Worm (Caenorhabditis elegans) whole organism, L1 larva: Measurements from ENCODE around the gene utp-20.
A peak's percentile ranks its signal among the peaks of the same experiment; 100 is the strongest.

Experiments
- C04F5.9 ChIP-seq: sonication (generic microtip); optimal IDR thresholded peaks from 2 replicates; lab custom pipeline; 2016; ENCODE audit warnings: missing genetic modification characterization, missing compliant biosample characterization
- Y116A8C.19 ChIP-seq: sonication (generic microtip); optimal IDR thresholded peaks from 2 replicates; lab custom pipeline; 2016; ENCODE audit warnings: missing compliant biosample characterization, missing genetic modification characterization, borderline replicate concordance
- aha-1 ChIP-seq: fragments of 150-350 bp; optimal IDR thresholded peaks from 2 replicates; lab custom pipeline; 2014; ENCODE audit warnings: missing biosample characterization, missing genetic modification characterization
- ceh-63 ChIP-seq: fragments of 200-800 bp; sonication (Bioruptor generic); optimal IDR thresholded peaks from 2 replicates; lab custom pipeline; 2018; ENCODE audit warnings: mild to moderate bottlenecking, missing genetic modification characterization, missing compliant biosample characterization
- ceh-88 ChIP-seq: fragments of 200-800 bp; sonication (Bioruptor generic); IDR thresholded peaks from 2 replicates; pipeline ENCODE4 v1.3.6; 2022; ENCODE audit warnings: missing genetic modification characterization, missing compliant biosample characterization
- ceh-90 ChIP-seq: sonication (generic microtip); optimal IDR thresholded peaks from 2 replicates; lab custom pipeline; 2016; ENCODE audit warnings: missing genetic modification characterization, missing compliant biosample characterization
- dpl-1 ChIP-seq, 3 experiments: fragments of 150-350 bp in 2 of 3; sonication (generic microtip) in 1 of 3; optimal IDR thresholded peaks; 2 replicates each; lab custom pipeline; 2014 to 2017; ENCODE audit warnings: missing biosample characterization in 3 of 3, missing genetic modification characterization in 3 of 3, missing genetic modification reagents in 3 of 3
- efl-1 ChIP-seq, 4 experiments: fragments of 150-350 bp; optimal IDR thresholded peaks in 3 of 4; peaks in 1 of 4; 1 replicate in 1 of 4; 2 replicates in 3 of 4; lab custom pipeline; 2014; ENCODE audit warnings: missing biosample characterization in 2 of 4, missing genetic modification characterization in 2 of 4, missing genetic modification reagents in 2 of 4
- egl-13 ChIP-seq: sonication (generic microtip); optimal IDR thresholded peaks from 2 replicates; lab custom pipeline; 2016; ENCODE audit warnings: missing genotype, missing genetic modification reagents, missing genetic modification characterization, missing compliant biosample characterization
- egl-27 ChIP-seq, 2 experiments: fragments of 150-350 bp in 1 of 2; sonication (generic microtip); optimal IDR thresholded peaks; 3 replicates each; lab custom pipeline; 2017 to 2018; ENCODE audit warnings: missing biosample characterization in 2 of 2, missing genetic modification characterization in 2 of 2, missing genetic modification reagents in 2 of 2
- elt-2 ChIP-seq: sonication (generic microtip); optimal IDR thresholded peaks from 2 replicates; lab custom pipeline; 2016; ENCODE audit warnings: missing genetic modification characterization, mild to moderate bottlenecking, inconsistent platforms, missing compliant biosample characterization, missing genetic modification reagents
- fkh-8 ChIP-seq: sonication (generic microtip); optimal IDR thresholded peaks from 2 replicates; lab custom pipeline; 2016; ENCODE audit warnings: mild to moderate bottlenecking, missing genetic modification characterization, missing compliant biosample characterization
- grh-1 ChIP-seq: fragments of 200-800 bp; sonication (Bioruptor generic); IDR thresholded peaks from 2 replicates; pipeline ENCODE4 v1.3.6; 2022; ENCODE audit warnings: missing genetic modification reagents, missing genetic modification characterization, missing compliant biosample characterization
- jun-1 ChIP-seq: fragments of 150-350 bp; optimal IDR thresholded peaks from 2 replicates; lab custom pipeline; 2014; ENCODE audit warnings: missing biosample characterization, missing genetic modification reagents, missing genetic modification characterization
- lin-13 ChIP-seq: fragments of 150-350 bp; optimal IDR thresholded peaks from 2 replicates; lab custom pipeline; 2014; ENCODE audit warnings: missing biosample characterization, missing genetic modification reagents, missing genetic modification characterization
- lin-14 ChIP-seq: fragments of 200-800 bp; sonication (Bioruptor generic); optimal IDR thresholded peaks from 2 replicates; lab custom pipeline; 2018; ENCODE audit warnings: mild to moderate bottlenecking, missing genetic modification characterization, moderate library complexity, missing compliant biosample characterization
- lin-15B ChIP-seq: fragments of 150-350 bp; sonication (generic microtip); optimal IDR thresholded peaks from 3 replicates; lab custom pipeline; 2014; ENCODE audit warnings: missing biosample characterization, missing genetic modification characterization
- lin-35 ChIP-seq, 2 experiments: fragments of 150-350 bp; optimal IDR thresholded peaks; 2 replicates each; lab custom pipeline; 2014; ENCODE audit warnings: missing biosample characterization in 2 of 2, missing genetic modification characterization in 2 of 2, missing genetic modification reagents in 2 of 2
- lsy-2 ChIP-seq, 2 experiments: fragments of 150-350 bp; optimal IDR thresholded peaks; 2 replicates each; lab custom pipeline; 2014; ENCODE audit warnings: missing biosample characterization in 2 of 2, missing genetic modification characterization in 2 of 2
- mef-2 ChIP-seq: fragments of 150-350 bp; optimal IDR thresholded peaks from 2 replicates; lab custom pipeline; 2014; ENCODE audit warnings: missing biosample characterization, missing genetic modification characterization
- mep-1 ChIP-seq: fragments of 150-350 bp; optimal IDR thresholded peaks from 2 replicates; lab custom pipeline; 2014; ENCODE audit warnings: missing biosample characterization, missing genetic modification characterization
- nhr-11 ChIP-seq: fragments of 150-350 bp; optimal IDR thresholded peaks from 2 replicates; lab custom pipeline; 2014; ENCODE audit warnings: missing biosample characterization, missing genetic modification characterization
- nhr-19 ChIP-seq: fragments of 200-800 bp; sonication (Bioruptor generic); conservative IDR thresholded peaks from 2 replicates; pipeline ENCODE4 v1.3.6; 2022; ENCODE audit warnings: missing genetic modification characterization, missing compliant biosample characterization
- nhr-28 ChIP-seq: fragments of 150-350 bp; optimal IDR thresholded peaks from 2 replicates; lab custom pipeline; 2014; ENCODE audit warnings: missing biosample characterization, missing genetic modification characterization
- nhr-84 ChIP-seq: sonication (generic microtip); optimal IDR thresholded peaks from 2 replicates; lab custom pipeline; 2017; ENCODE audit warnings: missing biosample characterization, missing genetic modification characterization
- nhr-90 ChIP-seq: sonication (generic microtip); optimal IDR thresholded peaks from 2 replicates; lab custom pipeline; 2016; ENCODE audit warnings: mild to moderate bottlenecking, missing genetic modification characterization, missing compliant biosample characterization; ENCODE audit not compliant: poor library complexity
- rnt-1 ChIP-seq: sonication (generic microtip); optimal IDR thresholded peaks from 2 replicates; lab custom pipeline; 2016; ENCODE audit warnings: mild to moderate bottlenecking, missing genetic modification characterization, moderate library complexity, missing compliant biosample characterization
- snu-23 ChIP-seq: sonication (generic microtip); optimal IDR thresholded peaks from 2 replicates; lab custom pipeline; 2016; ENCODE audit warnings: missing genetic modification characterization, missing compliant biosample characterization
- sox-4 ChIP-seq: sonication (generic microtip); optimal IDR thresholded peaks from 2 replicates; lab custom pipeline; 2016; ENCODE audit warnings: missing genetic modification characterization, missing compliant biosample characterization
- tbx-2 ChIP-seq: sonication (generic microtip); optimal IDR thresholded peaks from 2 replicates; lab custom pipeline; 2016; ENCODE audit warnings: missing genetic modification characterization, missing compliant biosample characterization
- unc-30 ChIP-seq: sonication (generic microtip); optimal IDR thresholded peaks from 2 replicates; lab custom pipeline; 2017; ENCODE audit warnings: missing biosample characterization, missing genetic modification characterization
- unc-62 ChIP-seq: fragments of 150-350 bp; optimal IDR thresholded peaks from 2 replicates; lab custom pipeline; 2014; ENCODE audit warnings: missing biosample characterization, missing genetic modification reagents, missing genetic modification characterization
- unc-86 ChIP-seq: sonication (generic microtip); optimal IDR thresholded peaks from 2 replicates; lab custom pipeline; 2016; ENCODE audit warnings: missing genetic modification characterization, missing compliant biosample characterization
- zip-4 ChIP-seq: fragments of 200-800 bp; sonication (Bioruptor generic); optimal IDR thresholded peaks from 2 replicates; lab custom pipeline; 2018; ENCODE audit warnings: mild to moderate bottlenecking, missing genetic modification characterization, moderate library complexity, missing compliant biosample characterization
- ztf-11 ChIP-seq, 2 experiments: sonication (generic microtip); optimal IDR thresholded peaks; 2 replicates each; lab custom pipeline; 2016 to 2017; ENCODE audit warnings: missing genetic modification characterization in 2 of 2, missing biosample characterization in 1 of 2, missing compliant biosample characterization in 1 of 2

The utp-20 gene

DNA sequence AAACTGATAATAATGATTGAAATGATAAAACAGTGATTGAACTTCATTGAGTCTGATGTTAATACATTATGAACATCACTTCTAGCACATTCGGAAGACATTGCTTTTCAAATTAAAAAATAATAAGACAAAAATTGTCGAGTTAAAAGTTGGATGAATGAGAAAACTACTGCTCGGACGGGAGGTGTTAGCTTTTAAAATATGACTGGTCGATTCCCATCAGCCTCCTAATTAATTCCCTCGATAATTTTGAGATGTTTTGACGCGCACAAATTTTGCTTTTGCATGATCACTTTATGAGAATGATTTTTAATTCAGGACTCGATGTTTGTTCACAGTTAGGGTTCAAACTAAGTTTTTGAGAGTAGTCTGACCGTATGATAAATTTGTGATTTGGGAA lies 37.5 kb downstream of the utp-20 start, which contains the start of gene sra-28:
Gene sra-28 (minus strand): TSS at position 101 of the 400 bp plus-strand sequence.
- no peak for TF ChIP-seq lin-35 (GFP tag; optimal IDR thresholded peaks at IDR 0.05; lab: Kevin White, UChicago)
- TF ChIP-seq ceh-63 (GFP tag; lab: Kevin White, UChicago) = no peak
- no peak for TF ChIP-seq lsy-2 (tag; optimal IDR thresholded peaks at IDR 0.05; lab: Kevin White, UChicago)
- TF ChIP-seq lin-13 = no peak
- TF ChIP-seq tbx-2 = no peak
- no peak for TF ChIP-seq C04F5.9 (tag; lab: Kevin White, UChicago)
- no peak for TF ChIP-seq unc-30
- TF ChIP-seq grh-1 = no peak
- TF ChIP-seq nhr-19 (GFP tag; lab: Robert Waterston, UW) = no peak
- no peak for TF ChIP-seq ceh-88 (GFP tag; lab: Robert Waterston, UW)
- TF ChIP-seq nhr-28 (tag; lab: Kevin White, UChicago) = no peak
- no peak for TF ChIP-seq mef-2 (tag; lab: Kevin White, UChicago)
- no peak for TF ChIP-seq snu-23 (GFP tag; lab: Kevin White, UChicago)
- no peak for TF ChIP-seq aha-1 (tag; lab: Kevin White, UChicago)

DNA sequence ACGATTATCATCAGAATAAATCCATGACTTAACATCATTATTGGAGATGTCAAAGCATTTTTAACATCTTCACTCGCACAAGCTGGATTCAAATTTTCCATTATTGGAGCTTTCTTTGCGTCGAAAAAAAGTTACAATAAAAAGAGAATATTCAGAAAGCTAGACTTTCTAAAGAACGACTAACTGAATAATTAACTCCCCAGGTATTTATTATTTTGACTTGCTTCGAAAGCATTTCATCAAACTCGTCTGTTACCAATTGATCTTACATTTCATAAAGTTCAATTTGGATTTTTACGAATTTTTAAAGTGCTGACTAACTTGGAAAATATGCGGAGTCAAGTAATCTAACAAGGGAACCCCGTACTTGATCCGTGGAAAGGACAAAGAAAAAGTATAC lies 39.5 kb downstream of the utp-20 start, which contains the start of gene sra-29:
Gene sra-29 (minus strand): TSS at position 101 of the 400 bp plus-strand sequence.
- no peak for TF ChIP-seq ceh-90
- no peak for TF ChIP-seq nhr-19 (GFP tag; lab: Robert Waterston, UW)
- TF ChIP-seq nhr-84 = no peak
- TF ChIP-seq mep-1 = no peak
- no peak for TF ChIP-seq lin-15B
- no peak for TF ChIP-seq zip-4 (GFP tag; lab: Kevin White, UChicago)
- TF ChIP-seq nhr-11 (tag; lab: Kevin White, UChicago) = no peak
- TF ChIP-seq unc-86 = no peak
- TF ChIP-seq, all 84 proteins: peak for 0

DNA sequence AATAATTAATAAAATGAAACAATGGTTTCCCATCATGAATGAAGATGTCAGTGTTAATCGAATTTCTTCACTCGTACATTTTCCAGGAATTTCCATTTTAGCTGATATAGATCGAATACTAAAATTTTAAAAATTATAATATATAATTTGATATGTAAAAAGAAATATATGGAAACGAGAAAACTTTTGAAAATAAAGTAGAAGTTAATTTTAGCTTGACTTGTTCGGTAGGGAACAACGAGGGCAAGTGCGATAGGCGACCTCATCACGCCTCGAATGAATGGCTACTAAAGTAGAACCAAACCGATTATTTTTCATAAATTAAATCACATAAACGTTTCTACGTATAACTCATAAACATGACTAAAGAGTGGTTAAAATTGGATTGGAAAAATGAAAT lies 42.2 kb downstream of the utp-20 start, which contains the start of gene sra-31:
Gene sra-31 (minus strand): TSS at position 101 of the 400 bp plus-strand sequence.
- no peak for TF ChIP-seq rnt-1 (tag; lab: Kevin White, UChicago)
- TF ChIP-seq lin-15B = no peak
- no peak for TF ChIP-seq Y116A8C.19 (tag; lab: Kevin White, UChicago)
- TF ChIP-seq dpl-1 (GFP tag; optimal IDR thresholded peaks at IDR 0.05; lab: Kevin White, UChicago) = no peak
- no peak for TF ChIP-seq fkh-8 (tag; lab: Kevin White, UChicago)
- TF ChIP-seq sox-4 = no peak
- no peak for TF ChIP-seq nhr-11 (tag; lab: Kevin White, UChicago)
- TF ChIP-seq ceh-88 (GFP tag; lab: Robert Waterston, UW) = no peak
- TF ChIP-seq nhr-90 (tag; lab: Kevin White, UChicago) = no peak
- no peak for TF ChIP-seq egl-13 (tag; lab: Kevin White, UChicago)
- TF ChIP-seq lin-35 (GFP tag; optimal IDR thresholded peaks at IDR 0.05; lab: Kevin White, UChicago) = no peak
- no peak for TF ChIP-seq grh-1
- no peak for TF ChIP-seq unc-30
- no peak for TF ChIP-seq ztf-11 (tag; optimal IDR thresholded peaks at IDR 0.05; lab: Kevin White, UChicago)
- TF ChIP-seq lin-14 = no peak
- no peak for TF ChIP-seq egl-27 (tag; optimal IDR thresholded peaks at IDR 0.05; lab: Kevin White, UChicago)
- no peak for TF ChIP-seq jun-1 (tag; lab: Kevin White, UChicago)
- TF ChIP-seq unc-62 (GFP tag; lab: Kevin White, UChicago) = no peak
- TF ChIP-seq elt-2 (tag; lab: Kevin White, UChicago) = no peak

DNA sequence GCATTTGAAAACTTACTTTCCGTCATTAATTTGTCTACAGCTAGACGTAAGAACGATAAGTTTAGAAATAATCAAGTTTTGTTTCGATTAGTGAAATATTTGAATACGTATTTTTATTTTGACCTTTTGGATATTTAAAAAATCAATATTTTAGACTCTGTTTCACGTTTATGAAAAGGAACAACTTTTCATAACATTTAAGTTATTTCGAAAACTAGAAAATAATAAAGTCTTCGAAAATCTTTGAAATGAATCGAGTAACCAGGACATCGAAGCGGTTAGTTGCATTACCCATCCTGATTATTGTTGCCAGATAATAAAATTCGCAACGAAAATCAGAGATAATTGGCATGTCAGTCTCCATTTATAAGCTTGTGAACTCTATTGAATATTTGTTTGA lies 45.1 kb downstream of the utp-20 start, which contains the start of gene C56C10.6:
Gene C56C10.6 (minus strand): TSS at position 101 of the 400 bp plus-strand sequence.
- TF ChIP-seq lin-35 (GFP tag; optimal IDR thresholded peaks at IDR 0.05; lab: Kevin White, UChicago) (no peak), unc-30 (no peak), efl-1 (optimal IDR thresholded peaks at IDR 0.05; lab: Kevin White, UChicago) (no peak), efl-1 (GFP tag; optimal IDR thresholded peaks at IDR 0.05 in 1 of 2; lab: Kevin White, UChicago) (peak in 1 of 2 experiments; percentile 28)
